Fruit fly (Drosophila melanogaster) whole organism, embryonic: Measurements from ENCODE around the gene Lsd-1.
A peak's percentile ranks its signal among the peaks of the same experiment; 100 is the strongest.

ENCODE experiments used
- Atf3 ChIP-seq: fragments of 200-800 bp; sonication (Bioruptor generic); optimal IDR thresholded peaks from 3 replicates; lab custom pipeline; 2016; ENCODE audit warnings: missing biosample characterization, missing genetic modification characterization
- CG1024 ChIP-seq: fragments of 200-800 bp; sonication (Bioruptor generic); IDR thresholded peaks from 2 replicates; pipeline ENCODE4 v1.3.6; 2022; ENCODE audit warnings: missing biosample characterization, missing genetic modification characterization
- CG11085 ChIP-seq: fragments of 200-800 bp; sonication (Bioruptor generic); IDR thresholded peaks from 2 replicates; pipeline ENCODE4 v1.3.6; 2022; ENCODE audit warnings: missing biosample characterization, missing genetic modification characterization
- CG12071 ChIP-seq: fragments of 200-800 bp; sonication (Bioruptor generic); optimal IDR thresholded peaks from 3 replicates; lab custom pipeline; 2018; ENCODE audit warnings: missing biosample characterization, mild to moderate bottlenecking, missing genetic modification characterization
- CG12391 ChIP-seq: fragments of 200-800 bp; sonication (Bioruptor generic); optimal IDR thresholded peaks from 3 replicates; lab custom pipeline; 2018; ENCODE audit warnings: missing biosample characterization, mild to moderate bottlenecking, missing genetic modification characterization, moderate library complexity
- CG13287 ChIP-seq: fragments of 200-800 bp; sonication (Bioruptor generic); IDR thresholded peaks from 2 replicates; pipeline ENCODE4 v1.3.6; 2022; ENCODE audit warnings: missing biosample characterization, missing genetic modification characterization; ENCODE audit not compliant: partially characterized antibody
- CG16779 ChIP-seq: fragments of 200-800 bp; sonication (Bioruptor generic); IDR thresholded peaks from 2 replicates; pipeline ENCODE4 v1.3.6; 2022; ENCODE audit warnings: missing biosample characterization, missing genetic modification characterization
- CG1792 ChIP-seq: fragments of 200-800 bp; sonication (Bioruptor generic); optimal IDR thresholded peaks from 2 replicates; lab custom pipeline; 2016; ENCODE audit warnings: missing biosample characterization, missing genetic modification characterization
- CG18764 ChIP-seq: fragments of 200-800 bp; sonication (Bioruptor generic); optimal IDR thresholded peaks from 3 replicates; lab custom pipeline; 2016; ENCODE audit warnings: missing biosample characterization, missing genetic modification characterization
- CG2199 ChIP-seq: fragments of 200-800 bp; sonication (Bioruptor generic); IDR thresholded peaks from 3 replicates; pipeline ENCODE4 v1.3.6; 2022; ENCODE audit warnings: missing biosample characterization, missing genetic modification characterization
- CG3163 ChIP-seq: fragments of 200-800 bp; sonication (Bioruptor generic); optimal IDR thresholded peaks from 3 replicates; lab custom pipeline; 2016; ENCODE audit warnings: missing biosample characterization, missing genetic modification characterization
- CG3407 ChIP-seq: fragments of 200-800 bp; sonication (Bioruptor generic); optimal IDR thresholded peaks from 2 replicates; lab custom pipeline; 2018; ENCODE audit warnings: missing biosample characterization, mild to moderate bottlenecking, missing genetic modification characterization
- CG3847 ChIP-seq: fragments of 200-800 bp; sonication (Bioruptor generic); IDR thresholded peaks from 2 replicates; pipeline ENCODE4 v1.3.6; 2022; ENCODE audit warnings: missing biosample characterization, missing genetic modification characterization
- CG42726 ChIP-seq: fragments of 200-800 bp; sonication (Bioruptor generic); IDR thresholded peaks from 2 replicates; pipeline ENCODE4 v1.3.6; 2022; ENCODE audit warnings: missing biosample characterization, missing genetic modification characterization; ENCODE audit not compliant: partially characterized antibody
- CG6813 ChIP-seq: fragments of 200-800 bp; sonication (Bioruptor generic); optimal IDR thresholded peaks from 2 replicates; lab custom pipeline; 2017; ENCODE audit warnings: missing biosample characterization, missing genetic modification characterization, mild to moderate bottlenecking, moderate library complexity, missing genetic modification reagents
- CG6854 ChIP-seq: fragments of 200-800 bp; sonication (Bioruptor generic); optimal IDR thresholded peaks from 3 replicates; lab custom pipeline; 2017; ENCODE audit warnings: missing biosample characterization, mild to moderate bottlenecking, missing genetic modification characterization
- CG8359 ChIP-seq: fragments of 200-800 bp; sonication (Bioruptor generic); optimal IDR thresholded peaks from 2 replicates; lab custom pipeline; 2017; ENCODE audit warnings: missing biosample characterization, mild to moderate bottlenecking, missing genetic modification characterization, borderline replicate concordance
- CG8924 ChIP-seq: fragments of 200-800 bp; optimal IDR thresholded peaks from 3 replicates; lab custom pipeline; 2019; ENCODE audit warnings: missing biosample characterization, mild to moderate bottlenecking, missing genetic modification characterization, moderate library complexity
- CG9797 ChIP-seq: fragments of 200-800 bp; sonication (Bioruptor generic); optimal IDR thresholded peaks from 3 replicates; lab custom pipeline; 2018; ENCODE audit warnings: missing biosample characterization, mild to moderate bottlenecking, missing genetic modification characterization
- CG9817 ChIP-seq: fragments of 200-800 bp; sonication (Bioruptor generic); optimal IDR thresholded peaks from 2 replicates; lab custom pipeline; 2018; ENCODE audit warnings: missing biosample characterization, mild to moderate bottlenecking, missing genetic modification characterization, moderate library complexity
- Camta ChIP-seq: fragments of 200-800 bp; sonication (Bioruptor generic); optimal IDR thresholded peaks from 2 replicates; lab custom pipeline; 2016; ENCODE audit warnings: missing biosample characterization, missing genetic modification characterization
- D ChIP-seq, 2 experiments: fragments of 200-800 bp in 1 of 2; fragments of >200 bp in 1 of 2; sonication (Bioruptor generic) in 1 of 2; optimal IDR thresholded peaks; 2 replicates in 1 of 2; 3 replicates in 1 of 2; lab custom pipeline; 2017; ENCODE audit warnings: mild to moderate bottlenecking in 1 of 2, missing biosample characterization in 1 of 2, missing genetic modification characterization in 1 of 2, missing genetic modification reagents in 1 of 2
- Dek ChIP-seq: fragments of 200-800 bp; sonication (Bioruptor generic); optimal IDR thresholded peaks from 3 replicates; lab custom pipeline; 2019; ENCODE audit warnings: missing biosample characterization, mild to moderate bottlenecking, missing genetic modification characterization, moderate library complexity
- Hey ChIP-seq: fragments of 200-800 bp; sonication (Bioruptor generic); optimal IDR thresholded peaks from 3 replicates; lab custom pipeline; 2018; ENCODE audit warnings: missing biosample characterization, mild to moderate bottlenecking, missing genetic modification characterization
- MBD-R2 ChIP-seq: fragments of 200-800 bp; sonication (Bioruptor generic); IDR thresholded peaks from 2 replicates; pipeline ENCODE4 v1.3.6; 2022; ENCODE audit warnings: missing biosample characterization, missing genetic modification characterization
- Max ChIP-seq: fragments of 200-800 bp; sonication (Bioruptor generic); optimal IDR thresholded peaks from 2 replicates; lab custom pipeline; 2016; ENCODE audit warnings: missing biosample characterization, mild to moderate bottlenecking, missing genetic modification characterization
- Meics ChIP-seq: fragments of 200-800 bp; sonication (Bioruptor generic); optimal IDR thresholded peaks from 2 replicates; lab custom pipeline; 2017; ENCODE audit warnings: missing biosample characterization, mild to moderate bottlenecking, missing genetic modification characterization
- NC2α ChIP-seq: fragments of 200-800 bp; sonication (Bioruptor generic); optimal IDR thresholded peaks from 2 replicates; lab custom pipeline; 2016; ENCODE audit warnings: missing biosample characterization, missing genetic modification characterization
- Nf-YB ChIP-seq: fragments of 200-800 bp; sonication (Bioruptor generic); optimal IDR thresholded peaks from 3 replicates; lab custom pipeline; 2019; ENCODE audit warnings: missing biosample characterization, mild to moderate bottlenecking, missing genetic modification characterization, moderate library complexity
- PHDP ChIP-seq: fragments of 200-800 bp; sonication (Bioruptor generic); optimal IDR thresholded peaks from 3 replicates; lab custom pipeline; 2018; ENCODE audit warnings: missing biosample characterization, mild to moderate bottlenecking, missing genetic modification characterization, moderate library complexity
- Side ChIP-seq: fragments of 200-800 bp; sonication (Bioruptor generic); optimal IDR thresholded peaks from 2 replicates; lab custom pipeline; 2016; ENCODE audit warnings: missing biosample characterization, missing genetic modification characterization
- Sin3A ChIP-seq: fragments of >200 bp; optimal IDR thresholded peaks from 2 replicates; lab custom pipeline; 2018
- Ssrp ChIP-seq: fragments of 200-800 bp; sonication (Bioruptor generic); optimal IDR thresholded peaks from 2 replicates; lab custom pipeline; 2018; ENCODE audit warnings: missing biosample characterization, mild to moderate bottlenecking, missing genetic modification characterization, moderate library complexity
- ac ChIP-seq: fragments of 200-800 bp; sonication (Bioruptor generic); optimal IDR thresholded peaks from 3 replicates; lab custom pipeline; 2017; ENCODE audit warnings: missing biosample characterization, mild to moderate bottlenecking, missing genetic modification characterization
- bab2 ChIP-seq: fragments of 200-800 bp; sonication (Bioruptor generic); optimal IDR thresholded peaks from 2 replicates; lab custom pipeline; 2016; ENCODE audit warnings: missing biosample characterization, missing genetic modification characterization
- ci ChIP-seq: fragments of 200-800 bp; sonication (Bioruptor generic); IDR thresholded peaks from 3 replicates; pipeline ENCODE4 v1.3.6; 2022; ENCODE audit warnings: missing biosample characterization, missing genetic modification characterization
- crol ChIP-seq: fragments of 200-800 bp; sonication (Bioruptor generic); IDR thresholded peaks from 2 replicates; pipeline ENCODE4 v1.3.6; 2022; ENCODE audit warnings: missing biosample characterization, missing genetic modification characterization
- dati ChIP-seq: fragments of 200-800 bp; sonication (Bioruptor generic); IDR thresholded peaks from 2 replicates; pipeline ENCODE4 v1.3.6; 2022; ENCODE audit warnings: missing biosample characterization, missing genetic modification characterization
- fd102C ChIP-seq: fragments of 200-800 bp; sonication (Bioruptor generic); optimal IDR thresholded peaks from 2 replicates; lab custom pipeline; 2018; ENCODE audit warnings: missing biosample characterization, mild to moderate bottlenecking, missing genetic modification characterization, moderate library complexity
- fu2 ChIP-seq: fragments of 200-800 bp; sonication (Bioruptor generic); optimal IDR thresholded peaks from 2 replicates; lab custom pipeline; 2016; ENCODE audit warnings: missing biosample characterization, missing genetic modification characterization
- grau ChIP-seq: fragments of 200-800 bp; optimal IDR thresholded peaks from 3 replicates; lab custom pipeline; 2019; ENCODE audit warnings: missing biosample characterization, mild to moderate bottlenecking, missing genetic modification characterization, moderate library complexity
- gro ChIP-seq: fragments of 200-800 bp; sonication (Bioruptor generic); optimal IDR thresholded peaks from 2 replicates; lab custom pipeline; 2016; ENCODE audit warnings: missing biosample characterization, missing genetic modification characterization
- h ChIP-seq: fragments of >200 bp; optimal IDR thresholded peaks from 2 replicates; lab custom pipeline; 2017
- kay ChIP-seq: fragments of 200-800 bp; sonication (Bioruptor generic); optimal IDR thresholded peaks from 2 replicates; lab custom pipeline; 2016; ENCODE audit warnings: missing biosample characterization, missing genetic modification characterization
- prd ChIP-seq, 3 experiments: fragments of >200 bp in 2 of 3; fragments of 200-800 bp in 1 of 3; sonication (Bioruptor generic) in 1 of 3; optimal IDR thresholded peaks in 2 of 3; IDR thresholded peaks in 1 of 3; 2 replicates in 2 of 3; 3 replicates in 1 of 3; pipeline versions ENCODE4 v1.3.6 to Lab custom; 2017 to 2022; ENCODE audit warnings: missing biosample characterization in 1 of 3, missing genetic modification characterization in 1 of 3
- sim ChIP-seq: fragments of 200-800 bp; sonication (Bioruptor generic); IDR thresholded peaks from 2 replicates; pipeline ENCODE4 v1.3.6; 2022; ENCODE audit warnings: missing biosample characterization, missing genetic modification characterization
- slou ChIP-seq: fragments of 200-800 bp; sonication (Bioruptor generic); optimal IDR thresholded peaks from 3 replicates; lab custom pipeline; 2016; ENCODE audit warnings: missing biosample characterization, missing genetic modification characterization
- sqz ChIP-seq: fragments of 200-800 bp; sonication (Bioruptor generic); optimal IDR thresholded peaks from 3 replicates; lab custom pipeline; 2018; ENCODE audit warnings: missing biosample characterization, mild to moderate bottlenecking, missing genetic modification characterization
- tio ChIP-seq: fragments of 200-800 bp; sonication (Bioruptor generic); optimal IDR thresholded peaks from 2 replicates; lab custom pipeline; 2017; ENCODE audit warnings: missing biosample characterization, missing genetic modification characterization, inconsistent platforms
- tll ChIP-seq, 2 experiments: fragments of 200-800 bp in 1 of 2; fragments of >200 bp in 1 of 2; sonication (Bioruptor generic) in 1 of 2; optimal IDR thresholded peaks; 2 replicates each; lab custom pipeline; 2017 to 2019; ENCODE audit warnings: missing biosample characterization in 2 of 2, missing genetic modification characterization in 2 of 2, mild to moderate bottlenecking in 1 of 2, moderate library complexity in 1 of 2

The Lsd-1 gene

dm6 chr3R:23713901-23714300, 49.8 kb upstream of the Lsd-1 start (continued):
- TF ChIP-seq gro (GFP tag; lab: Kevin White, UChicago) (no peak), CG18764 (GFP tag; lab: Kevin White, UChicago) (peak; percentile 63), h (lab: Kevin White, UChicago) (no peak), Meics (GFP tag; lab: Kevin White, UChicago) (no peak), Sin3A (lab: Kevin White, UChicago) (no peak), sqz (peak; percentile 41), CG2199 (no peak), tll (GFP tag; optimal IDR thresholded peaks at IDR 0.05; lab: Kevin White, UChicago) (no peak), Nf-YB (no peak), bab2 (GFP tag; lab: Kevin White, UChicago) (peak; percentile 56), kay (GFP tag; lab: Kevin White, UChicago) (peak; percentile 28), CG6813 (GFP tag; lab: Kevin White, UChicago) (peak; percentile 16), Side (peak; percentile 56), prd (optimal IDR thresholded peaks at IDR 0.05; lab: Kevin White, UChicago) (no peak), prd (GFP tag; IDR thresholded peaks at IDR 0.05; lab: Robert Waterston, UW) (peak; percentile 77), CG13287 (GFP tag; lab: Robert Waterston, UW) (no peak), CG8359 (no peak), fu2 (GFP tag; lab: Kevin White, UChicago) (peak; percentile 7), CG3847 (GFP tag; lab: Robert Waterston, UW) (0 out of 2 replicates have a peak, but pooled peaks have one; percentile 14), CG1024 (GFP tag; lab: Robert Waterston, UW) (0 out of 2 replicates have a peak, but pooled peaks have one; percentile 18), MBD-R2 (GFP tag; lab: Robert Waterston, UW) (no peak), CG8924 (tag; lab: Kevin White, UChicago) (peak; percentile 31), CG12391 (peak; percentile 75), tio (GFP tag; lab: Kevin White, UChicago) (peak; percentile 52), CG3163 (GFP tag; lab: Kevin White, UChicago) (no peak), Max (GFP tag; lab: Kevin White, UChicago) (peak; percentile 62), CG6854 (GFP tag; lab: Kevin White, UChicago) (no peak), ac (GFP tag; lab: Kevin White, UChicago) (peak; percentile 58), CG12071 (GFP tag; lab: Kevin White, UChicago) (no peak), Camta (GFP tag; lab: Kevin White, UChicago) (peak; percentile 60), grau (peak; percentile 68), sim (GFP tag; lab: Robert Waterston, UW) (no peak), CG9817 (tag; lab: Kevin White, UChicago) (peak; percentile 34), D (optimal IDR thresholded peaks at IDR 0.05; lab: Kevin White, UChicago) (no peak), D (GFP tag; optimal IDR thresholded peaks at IDR 0.05; lab: Kevin White, UChicago) (peak; percentile 69), Atf3 (peak; percentile 41), NC2α (GFP tag; lab: Kevin White, UChicago) (no peak), slou (GFP tag; lab: Kevin White, UChicago) (no peak), dati (GFP tag; lab: Robert Waterston, UW) (no peak), CG3407 (GFP tag; lab: Kevin White, UChicago) (peak; percentile 60), crol (GFP tag; lab: Robert Waterston, UW) (no peak), fd102C (GFP tag; lab: Kevin White, UChicago) (peak; percentile 45), CG9797 (no peak), PHDP (tag; lab: Kevin White, UChicago) (peak; percentile 72), Dek (peak; percentile 35), CG16779 (no peak), CG11085 (GFP tag; lab: Robert Waterston, UW) (0 out of 2 replicates have a peak, but pooled peaks have one; percentile 35), ci (peak; percentile 86), CG1792 (GFP tag; lab: Kevin White, UChicago) (peak; percentile 47), Ssrp (tag; lab: Kevin White, UChicago) (peak; percentile 71), Hey (tag; lab: Kevin White, UChicago) (no peak), CG42726 (GFP tag; lab: Robert Waterston, UW) (no peak)
